Worm (Caenorhabditis elegans) whole organism, L4 larva: Measurements from ENCODE around the gene met-2.

Source experiments
- aha-1 ChIP-seq: fragments of 150-350 bp; peaks from one replicate; lab custom pipeline; 2014; ENCODE audit warnings: missing biosample characterization, missing genetic modification characterization
- aly-2 ChIP-seq: sonication (generic microtip); optimal IDR thresholded peaks from 2 replicates; lab custom pipeline; 2018; ENCODE audit warnings: missing biosample characterization, missing genetic modification characterization
- ama-1 ChIP-seq: fragments of 150-350 bp; optimal IDR thresholded peaks from 2 replicates; lab custom pipeline; 2014; ENCODE audit warnings: inconsistent platforms, mixed read lengths
- attf-4 ChIP-seq: sonication (generic microtip); optimal IDR thresholded peaks from 3 replicates; lab custom pipeline; 2017; ENCODE audit warnings: missing biosample characterization, missing genetic modification characterization
- daf-19 ChIP-seq: fragments of 200-800 bp; sonication (Bioruptor generic); conservative IDR thresholded peaks from 2 replicates; pipeline ENCODE4 v1.3.6; 2022; ENCODE audit warnings: missing genetic modification characterization, missing compliant biosample characterization
- lir-3 ChIP-seq: sonication (generic microtip); optimal IDR thresholded peaks from 2 replicates; lab custom pipeline; 2016; ENCODE audit warnings: mild to moderate bottlenecking, missing genetic modification characterization, missing compliant biosample characterization
- mep-1 ChIP-seq: fragments of 150-350 bp; sonication (generic microtip); optimal IDR thresholded peaks from 3 replicates; lab custom pipeline; 2014; ENCODE audit warnings: missing biosample characterization, missing genetic modification characterization
- nhr-41 ChIP-seq: fragments of 200-800 bp; sonication (Bioruptor generic); IDR thresholded peaks from 2 replicates; pipeline ENCODE4 v1.3.6; 2022; ENCODE audit warnings: missing genetic modification reagents, missing genetic modification characterization, missing compliant biosample characterization
- nhr-42 ChIP-seq: fragments of 200-800 bp; sonication (Bioruptor generic); IDR thresholded peaks from 2 replicates; pipeline ENCODE4 v1.3.6; 2022; ENCODE audit warnings: missing genetic modification characterization, missing compliant biosample characterization
- nhr-77 ChIP-seq: fragments of 150-350 bp; optimal IDR thresholded peaks from 2 replicates; lab custom pipeline; 2014; ENCODE audit warnings: missing biosample characterization, missing genetic modification characterization
- snpc-4 ChIP-seq: fragments of 150-350 bp; optimal IDR thresholded peaks from 2 replicates; lab custom pipeline; 2014; ENCODE audit warnings: missing biosample characterization, missing genetic modification characterization
- unc-39 ChIP-seq: sonication (generic microtip); optimal IDR thresholded peaks from 2 replicates; lab custom pipeline; 2017; ENCODE audit warnings: missing biosample characterization, missing genetic modification characterization

DNA sequence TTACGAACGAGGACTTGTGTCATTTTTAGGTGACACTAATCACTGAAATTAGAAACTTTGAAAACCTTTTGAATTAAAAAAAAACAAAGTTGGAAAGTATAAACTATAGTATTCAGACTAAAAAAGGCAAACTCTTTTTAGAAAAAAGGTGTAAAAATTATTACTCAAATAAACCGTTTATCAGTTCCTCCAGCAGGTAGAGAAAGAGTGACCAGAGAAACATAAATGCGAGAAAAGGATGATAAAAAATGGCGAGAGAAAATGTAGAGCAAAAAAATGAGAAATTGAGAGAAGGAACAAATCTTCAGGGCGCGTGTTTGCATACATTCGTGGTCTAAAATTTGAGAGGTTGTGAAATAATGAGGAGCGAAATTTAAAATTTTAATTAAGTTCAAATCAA lies 26.8 kb downstream of the met-2 start, which contains the start of gene lap-1:
- no peak for TF ChIP-seq snpc-4
- no peak for TF ChIP-seq daf-19 (GFP tag; lab: Robert Waterston, UW)
- TF ChIP-seq nhr-42 = no peak
- no peak for TF ChIP-seq nhr-77 (tag; lab: Kevin White, UChicago)
- TF ChIP-seq attf-4 = no peak
- no peak for TF ChIP-seq aha-1
- TF ChIP-seq aly-2 (tag; lab: Kevin White, UChicago) = no peak
- no peak for TF ChIP-seq nhr-41 (GFP tag; lab: Robert Waterston, UW)
- no peak for TF ChIP-seq lir-3 (tag; lab: Kevin White, UChicago)
- no peak for TF ChIP-seq mep-1 (tag; lab: Kevin White, UChicago)
- no peak for TF ChIP-seq unc-39 (tag; lab: Kevin White, UChicago)
- TF ChIP-seq ama-1 (lab: Kevin White, UChicago) = no peak
